Worm (Caenorhabditis elegans) whole organism, L4 larva: ENCODE measurements around the gene C46F9.5.

Experiments used
- F10B5.3 ChIP-seq: sonication (generic microtip); optimal IDR thresholded peaks from 2 replicates; lab custom pipeline; 2016; ENCODE audit warnings: mild to moderate bottlenecking, missing genetic modification characterization, missing compliant biosample characterization
- ceh-82 ChIP-seq: sonication (generic microtip); optimal IDR thresholded peaks from 2 replicates; lab custom pipeline; 2017; ENCODE audit warnings: missing biosample characterization, missing genetic modification characterization
- daf-8 ChIP-seq: fragments of 200-800 bp; sonication (Bioruptor generic); IDR thresholded peaks from 2 replicates; pipeline ENCODE4 v1.3.6; 2022; ENCODE audit warnings: missing genetic modification characterization, missing compliant biosample characterization
- dpl-1 ChIP-seq: fragments of 150-350 bp; optimal IDR thresholded peaks from 2 replicates; lab custom pipeline; 2014; ENCODE audit warnings: missing biosample characterization, missing genetic modification reagents, missing genetic modification characterization
- hlh-30 ChIP-seq: sonication (generic microtip); optimal IDR thresholded peaks from 2 replicates; lab custom pipeline; 2017; ENCODE audit warnings: antibody characterized with exemption, mild to moderate bottlenecking, missing genetic modification characterization, missing compliant biosample characterization; ENCODE audit not compliant: insufficient read depth
- mdl-1 ChIP-seq, 2 experiments: fragments of 150-350 bp in 1 of 2; sonication (generic microtip) in 1 of 2; optimal IDR thresholded peaks; 2 replicates each; lab custom pipeline; 2014 to 2017; ENCODE audit warnings: missing biosample characterization in 2 of 2, missing genetic modification characterization in 2 of 2
- mxl-2 ChIP-seq: fragments of 200-800 bp; sonication (Bioruptor generic); conservative IDR thresholded peaks from 2 replicates; pipeline ENCODE4 v1.3.6; 2022; ENCODE audit warnings: missing genetic modification reagents, missing genetic modification characterization, missing compliant biosample characterization
- nhr-10 ChIP-seq: fragments of 150-350 bp; optimal IDR thresholded peaks from 2 replicates; lab custom pipeline; 2014; ENCODE audit warnings: missing biosample characterization, missing genetic modification characterization
- nhr-237 ChIP-seq: sonication (generic microtip); optimal IDR thresholded peaks from 2 replicates; lab custom pipeline; 2017; ENCODE audit warnings: missing biosample characterization, missing genetic modification characterization
- nhr-76 ChIP-seq: fragments of 150-350 bp; optimal IDR thresholded peaks from 2 replicates; lab custom pipeline; 2014; ENCODE audit warnings: missing biosample characterization, missing genetic modification characterization
- pha-4 ChIP-seq, 2 experiments: fragments of 150-350 bp in 1 of 2; fragments of 200-800 bp in 1 of 2; sonication (Bioruptor generic) in 1 of 2; IDR thresholded peaks in 1 of 2; optimal IDR thresholded peaks in 1 of 2; 2 replicates each; pipeline versions ENCODE4 v1.3.6 to Lab custom; 2014 to 2022; ENCODE audit warnings: missing genetic modification characterization in 2 of 2, missing genetic modification reagents in 2 of 2, missing biosample characterization in 1 of 2, missing compliant biosample characterization in 1 of 2
- snpc-4 ChIP-seq: fragments of 150-350 bp; optimal IDR thresholded peaks from 2 replicates; lab custom pipeline; 2014; ENCODE audit warnings: missing biosample characterization, missing genetic modification characterization
- tag-97 ChIP-seq: fragments of 200-800 bp; sonication (Bioruptor generic); IDR thresholded peaks from 2 replicates; pipeline ENCODE4 v1.3.6; 2022; ENCODE audit warnings: missing genetic modification characterization, missing compliant biosample characterization
- unc-39 ChIP-seq: sonication (generic microtip); optimal IDR thresholded peaks from 2 replicates; lab custom pipeline; 2017; ENCODE audit warnings: missing biosample characterization, missing genetic modification characterization

DNA sequence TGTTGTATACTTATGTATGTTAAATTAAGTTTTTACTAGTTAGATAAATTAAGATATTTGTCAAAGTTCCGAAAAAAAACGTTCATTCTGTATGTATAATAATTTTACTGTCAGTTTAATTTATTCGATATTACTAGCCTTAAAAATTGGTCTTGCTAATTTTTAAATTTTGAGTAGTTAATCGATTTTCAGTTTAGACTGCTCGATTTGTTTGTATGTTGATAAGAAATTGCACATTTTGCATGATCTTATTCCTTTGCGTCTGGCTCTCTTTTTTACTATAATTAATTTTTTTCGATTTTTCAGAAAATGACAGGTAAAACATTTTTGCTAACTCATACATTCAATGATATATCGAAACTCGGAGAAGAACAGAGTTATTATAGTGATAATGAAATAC lies 4.6 kb downstream of the C46F9.5 start, which contains the start of gene math-24:
- TF ChIP-seq daf-8 (no peak), F10B5.3 (tag; lab: Kevin White, UChicago) (no peak), dpl-1 (GFP tag; lab: Kevin White, UChicago) (no peak), nhr-76 (no peak), ceh-82 (tag; lab: Kevin White, UChicago) (no peak), mdl-1 (tag; optimal IDR thresholded peaks at IDR 0.05; lab: Kevin White, UChicago) (no peak), nhr-237 (tag; lab: Kevin White, UChicago) (no peak), pha-4 (GFP tag; IDR thresholded peaks at IDR 0.05; lab: Robert Waterston, UW) (no peak), pha-4 (tag; optimal IDR thresholded peaks at IDR 0.05; lab: Kevin White, UChicago) (no peak), hlh-30 (tag; lab: Kevin White, UChicago) (no peak), snpc-4 (tag; lab: Kevin White, UChicago) (no peak), tag-97 (GFP tag; lab: Robert Waterston, UW) (no peak), mxl-2 (no peak), unc-39 (tag; lab: Kevin White, UChicago) (no peak), nhr-10 (tag; lab: Kevin White, UChicago) (no peak)
